Fruit fly (Drosophila melanogaster) whole organism, embryonic: ENCODE data around the gene CG46427.

ENCODE experiments used
- Awh ChIP-seq: fragments of 200-800 bp; sonication (Bioruptor generic); IDR thresholded peaks from 2 replicates; pipeline ENCODE4, ENCODE4 v1.3.6; 2022; ENCODE audit warnings: missing biosample characterization, missing genetic modification characterization
- BtbVII ChIP-seq: fragments of 200-800 bp; sonication (Bioruptor generic); optimal IDR thresholded peaks from 3 replicates; lab custom pipeline; 2017; ENCODE audit warnings: missing biosample characterization, mild to moderate bottlenecking, missing genetic modification characterization
- C15 ChIP-seq: fragments of 200-800 bp; sonication (Bioruptor generic); IDR thresholded peaks from 3 replicates; pipeline ENCODE4 v1.3.6; 2022; ENCODE audit warnings: missing biosample characterization, missing genetic modification characterization
- CG10147 ChIP-seq: fragments of 200-800 bp; sonication (Bioruptor generic); optimal IDR thresholded peaks from 2 replicates; lab custom pipeline; 2019; ENCODE audit warnings: missing biosample characterization, mild to moderate bottlenecking, missing genetic modification characterization, moderate library complexity
- CG10209 ChIP-seq: fragments of 200-800 bp; sonication (Bioruptor generic); optimal IDR thresholded peaks from 3 replicates; lab custom pipeline; 2017; ENCODE audit warnings: missing biosample characterization, mild to moderate bottlenecking, missing genetic modification characterization, missing genetic modification reagents
- CG10366 ChIP-seq: fragments of 200-800 bp; sonication (Bioruptor generic); IDR thresholded peaks from 2 replicates; pipeline ENCODE4 v1.3.6; 2022; ENCODE audit warnings: missing biosample characterization, missing genetic modification characterization
- CG10979 ChIP-seq: fragments of 200-800 bp; sonication (Bioruptor generic); optimal IDR thresholded peaks from 2 replicates; lab custom pipeline; 2018; ENCODE audit warnings: missing biosample characterization, mild to moderate bottlenecking, missing genetic modification characterization, moderate library complexity
- CG13287 ChIP-seq: fragments of 200-800 bp; sonication (Bioruptor generic); IDR thresholded peaks from 2 replicates; pipeline ENCODE4 v1.3.6; 2022; ENCODE audit warnings: missing biosample characterization, missing genetic modification characterization; ENCODE audit not compliant: partially characterized antibody
- CG15073 ChIP-seq: fragments of 200-800 bp; sonication (Bioruptor generic); optimal IDR thresholded peaks from 2 replicates; lab custom pipeline; 2016; ENCODE audit warnings: missing biosample characterization, missing genetic modification characterization
- CG15601 ChIP-seq: fragments of 200-800 bp; sonication (Bioruptor generic); optimal IDR thresholded peaks from 3 replicates; lab custom pipeline; 2019; ENCODE audit warnings: missing biosample characterization, mild to moderate bottlenecking, missing genetic modification characterization, moderate library complexity
- CG17612 ChIP-seq: fragments of 200-800 bp; sonication (Bioruptor generic); IDR thresholded peaks from 2 replicates; pipeline ENCODE4 v1.3.6; 2022; ENCODE audit warnings: missing biosample characterization, missing genetic modification characterization
- CG17829 ChIP-seq: fragments of 200-800 bp; optimal IDR thresholded peaks from 2 replicates; lab custom pipeline; 2019; ENCODE audit warnings: missing biosample characterization, mild to moderate bottlenecking, missing genetic modification characterization, moderate library complexity
- CG2199 ChIP-seq: fragments of 200-800 bp; sonication (Bioruptor generic); IDR thresholded peaks from 3 replicates; pipeline ENCODE4 v1.3.6; 2022; ENCODE audit warnings: missing biosample characterization, missing genetic modification characterization
- CG2678 ChIP-seq: fragments of 200-800 bp; sonication (Bioruptor generic); optimal IDR thresholded peaks from 3 replicates; lab custom pipeline; 2019; ENCODE audit warnings: missing biosample characterization, mild to moderate bottlenecking, missing genetic modification characterization, moderate library complexity
- CG34422 ChIP-seq: fragments of 200-800 bp; sonication (Bioruptor generic); IDR thresholded peaks from 3 replicates; pipeline ENCODE4 v1.3.6; 2022; ENCODE audit warnings: missing biosample characterization, missing genetic modification characterization
- CG3838 ChIP-seq: fragments of 200-800 bp; sonication (Bioruptor generic); optimal IDR thresholded peaks from 3 replicates; lab custom pipeline; 2016; ENCODE audit warnings: missing biosample characterization, missing genetic modification characterization
- CG6765 ChIP-seq: fragments of 200-800 bp; sonication (Bioruptor generic); optimal IDR thresholded peaks from 3 replicates; lab custom pipeline; 2017; ENCODE audit warnings: missing biosample characterization, mild to moderate bottlenecking, missing genetic modification characterization
- CG6791 ChIP-seq: fragments of 200-800 bp; sonication (Bioruptor generic); IDR thresholded peaks from 3 replicates; pipeline ENCODE4 v1.3.6; 2022; ENCODE audit warnings: missing biosample characterization, missing genetic modification characterization; ENCODE audit not compliant: partially characterized antibody
- CG9876 ChIP-seq: fragments of 200-800 bp; sonication (Bioruptor generic); optimal IDR thresholded peaks from 2 replicates; lab custom pipeline; 2016; ENCODE audit warnings: missing biosample characterization, missing genetic modification characterization
- CG9932 ChIP-seq: fragments of 200-800 bp; sonication (Bioruptor generic); IDR thresholded peaks from 2 replicates; pipeline ENCODE4 v1.3.6; 2022; ENCODE audit warnings: missing biosample characterization, missing genetic modification characterization
- CkIIα-i1 ChIP-seq: fragments of 200-800 bp; sonication (Bioruptor generic); IDR thresholded peaks from 2 replicates; pipeline ENCODE4 v1.3.6; 2022; ENCODE audit warnings: missing biosample characterization, missing genetic modification characterization
- E2f2 ChIP-seq: fragments of 200-800 bp; sonication (Bioruptor generic); IDR thresholded peaks from 2 replicates; pipeline ENCODE4 v1.3.6; 2022; ENCODE audit warnings: missing biosample characterization, missing genetic modification characterization
- Gug ChIP-seq: fragments of 200-800 bp; sonication (Bioruptor generic); IDR thresholded peaks from 4 replicates; pipeline ENCODE4 v1.3.6; 2022; ENCODE audit warnings: missing biosample characterization, missing genetic modification characterization
- Hmr ChIP-seq: fragments of 200-800 bp; sonication (Bioruptor generic); optimal IDR thresholded peaks from 3 replicates; lab custom pipeline; 2017; ENCODE audit warnings: mild to moderate bottlenecking, missing biosample characterization, missing genetic modification reagents, missing genetic modification characterization
- NFAT ChIP-seq: fragments of 200-800 bp; sonication (Bioruptor generic); IDR thresholded peaks from 2 replicates; pipeline ENCODE4 v1.3.6; 2022; ENCODE audit warnings: missing biosample characterization, missing genetic modification characterization
- Oli ChIP-seq: fragments of 200-800 bp; sonication (Bioruptor generic); optimal IDR thresholded peaks from 2 replicates; lab custom pipeline; 2018; ENCODE audit warnings: missing biosample characterization, mild to moderate bottlenecking, missing genetic modification characterization, moderate library complexity
- PHDP ChIP-seq: fragments of 200-800 bp; sonication (Bioruptor generic); optimal IDR thresholded peaks from 3 replicates; lab custom pipeline; 2018; ENCODE audit warnings: missing biosample characterization, mild to moderate bottlenecking, missing genetic modification characterization, moderate library complexity
- Poxn ChIP-seq: fragments of 200-800 bp; sonication (Bioruptor generic); IDR thresholded peaks from 2 replicates; pipeline ENCODE4 v1.3.6; 2022; ENCODE audit warnings: missing biosample characterization, missing genetic modification characterization
- Spps ChIP-seq: fragments of 200-800 bp; sonication (Bioruptor generic); optimal IDR thresholded peaks from 2 replicates; lab custom pipeline; 2018; ENCODE audit warnings: missing biosample characterization, mild to moderate bottlenecking, missing genetic modification characterization
- Xbp1 ChIP-seq: fragments of 200-800 bp; sonication (Bioruptor generic); optimal IDR thresholded peaks from 3 replicates; lab custom pipeline; 2016; ENCODE audit warnings: missing biosample characterization, mild to moderate bottlenecking, missing genetic modification characterization
- ap ChIP-seq: fragments of 200-800 bp; sonication (Bioruptor generic); IDR thresholded peaks from 2 replicates; pipeline ENCODE4 v1.3.6; 2022; ENCODE audit warnings: missing biosample characterization, missing genetic modification characterization
- cato ChIP-seq: fragments of 200-800 bp; sonication (Bioruptor generic); optimal IDR thresholded peaks from 2 replicates; lab custom pipeline; 2016; ENCODE audit warnings: missing biosample characterization, missing genetic modification characterization, borderline replicate concordance
- caup ChIP-seq: fragments of 200-800 bp; sonication (Bioruptor generic); optimal IDR thresholded peaks from 3 replicates; lab custom pipeline; 2017; ENCODE audit warnings: missing biosample characterization, mild to moderate bottlenecking, missing genetic modification characterization, moderate library complexity; ENCODE audit not compliant: severe bottlenecking
- chif ChIP-seq, 2 experiments: fragments of 200-800 bp; sonication (Bioruptor generic); optimal IDR thresholded peaks; 3 replicates each; lab custom pipeline; 2016; ENCODE audit warnings: missing biosample characterization in 2 of 2, missing genetic modification characterization in 2 of 2
- crp ChIP-seq, 2 experiments: fragments of 200-800 bp; sonication (Bioruptor generic); optimal IDR thresholded peaks; 2 replicates in 1 of 2; 3 replicates in 1 of 2; lab custom pipeline; 2017; ENCODE audit warnings: missing biosample characterization in 2 of 2, missing genetic modification characterization in 2 of 2, mild to moderate bottlenecking in 1 of 2, moderate library complexity in 1 of 2
- fu2 ChIP-seq: fragments of 200-800 bp; sonication (Bioruptor generic); optimal IDR thresholded peaks from 2 replicates; lab custom pipeline; 2016; ENCODE audit warnings: missing biosample characterization, missing genetic modification characterization
- gt ChIP-seq: fragments of 200-800 bp; sonication (Bioruptor generic); IDR thresholded peaks from 2 replicates; pipeline ENCODE4 v1.3.6; 2022; ENCODE audit warnings: missing biosample characterization, missing genetic modification characterization
- hth ChIP-seq: fragments of >200 bp; optimal IDR thresholded peaks from 2 replicates; lab custom pipeline; 2017; ENCODE audit warnings: inconsistent platforms
- lab ChIP-seq: fragments of 200-800 bp; sonication (Bioruptor generic); optimal IDR thresholded peaks from 3 replicates; lab custom pipeline; 2017; ENCODE audit warnings: missing biosample characterization, missing genetic modification characterization, mild to moderate bottlenecking, moderate library complexity, missing genetic modification reagents
- nau ChIP-seq: fragments of 200-800 bp; sonication (Bioruptor generic); optimal IDR thresholded peaks from 3 replicates; lab custom pipeline; 2017; ENCODE audit warnings: missing biosample characterization, mild to moderate bottlenecking, missing genetic modification characterization, missing genetic modification reagents
- nom ChIP-seq: fragments of 200-800 bp; sonication (Bioruptor generic); optimal IDR thresholded peaks from 2 replicates; lab custom pipeline; 2017; ENCODE audit warnings: missing biosample characterization, missing genetic modification characterization, mild to moderate bottlenecking, moderate library complexity, missing genetic modification reagents
- pfk ChIP-seq: fragments of 200-800 bp; sonication (Bioruptor generic); optimal IDR thresholded peaks from 2 replicates; lab custom pipeline; 2018; ENCODE audit warnings: missing biosample characterization, mild to moderate bottlenecking, missing genetic modification characterization, moderate library complexity
- pho ChIP-seq: fragments of 200-800 bp; sonication (Bioruptor generic); optimal IDR thresholded peaks from 2 replicates; lab custom pipeline; 2016; ENCODE audit warnings: missing biosample characterization, missing genetic modification characterization
- pnt ChIP-seq: fragments of 200-800 bp; sonication (Bioruptor generic); optimal IDR thresholded peaks from 3 replicates; lab custom pipeline; 2016; ENCODE audit warnings: missing biosample characterization, missing genetic modification characterization
- sens ChIP-seq: fragments of 200-800 bp; sonication (Bioruptor generic); peaks from one replicate; lab custom pipeline; 2016; ENCODE audit warnings: missing biosample characterization, missing genetic modification characterization
- sna ChIP-seq: fragments of 200-800 bp; sonication (Bioruptor generic); IDR thresholded peaks from 2 replicates; pipeline ENCODE4 v1.3.6; 2022; ENCODE audit warnings: missing biosample characterization, missing genetic modification characterization; ENCODE audit not compliant: partially characterized antibody
- sr ChIP-seq: fragments of 200-800 bp; sonication (Bioruptor generic); IDR thresholded peaks from 3 replicates; pipeline ENCODE4 v1.3.6; 2022; ENCODE audit warnings: missing biosample characterization, missing genetic modification characterization
- tio ChIP-seq: fragments of 200-800 bp; sonication (Bioruptor generic); optimal IDR thresholded peaks from 2 replicates; lab custom pipeline; 2017; ENCODE audit warnings: missing biosample characterization, missing genetic modification characterization, inconsistent platforms
- zf30C ChIP-seq: fragments of 200-800 bp; sonication (Bioruptor generic); optimal IDR thresholded peaks from 3 replicates; lab custom pipeline; 2018; ENCODE audit warnings: missing biosample characterization, mild to moderate bottlenecking, missing genetic modification characterization

CG46427 gene

DNA sequence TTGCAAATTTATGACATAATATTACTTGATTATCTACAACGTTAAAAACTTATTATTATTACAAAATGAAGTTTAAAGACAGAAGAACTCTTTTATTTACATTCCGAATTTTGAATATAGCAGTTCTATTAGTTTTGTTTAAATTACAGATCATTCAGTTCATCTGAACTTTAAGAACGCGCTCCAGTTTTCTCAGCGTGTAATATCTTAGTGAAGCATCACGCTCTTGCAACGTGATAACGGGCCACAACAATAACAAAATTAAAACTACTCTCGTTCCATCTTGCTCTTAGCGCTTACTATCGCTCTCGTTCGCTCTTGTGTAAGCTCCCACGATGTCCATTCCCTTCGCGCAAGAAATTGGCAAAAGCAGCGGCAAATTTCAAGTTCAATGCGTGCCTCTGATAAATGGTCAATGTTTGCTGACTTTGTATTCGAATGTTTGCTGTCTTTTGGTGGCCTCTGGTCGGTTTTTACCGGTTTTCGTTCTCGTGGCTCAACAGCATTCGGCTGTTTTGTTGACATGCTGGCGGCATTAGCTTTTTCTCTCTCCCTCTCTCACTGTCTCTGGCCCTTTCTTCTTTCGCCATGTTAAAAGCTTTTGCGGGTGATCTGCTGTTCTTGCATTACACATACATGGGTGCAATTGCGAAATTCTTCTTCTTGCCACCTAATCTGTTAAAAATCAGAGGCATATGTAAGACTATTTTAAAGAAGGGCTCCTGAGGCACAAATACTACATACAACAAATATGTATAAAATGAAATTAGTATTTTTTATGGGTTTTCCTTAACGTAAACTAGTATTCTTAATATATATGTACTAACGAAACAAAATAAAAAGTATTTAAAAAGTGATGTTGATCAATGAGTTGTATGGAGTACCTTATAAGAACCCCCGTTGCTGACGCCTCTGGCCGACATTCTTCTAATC, 3.9 kb upstream of the CG46427 start (continued):
- TF ChIP-seq sna (GFP tag; lab: Robert Waterston, UW) (no peak), CG13287 (GFP tag; lab: Robert Waterston, UW) (no peak), CG10209 (GFP tag; lab: Kevin White, UChicago) (peak; percentile 24), CG34422 (GFP tag; lab: Robert Waterston, UW) (no peak), CG2199 (no peak), PHDP (tag; lab: Kevin White, UChicago) (peak; percentile 55), CG10979 (no peak), CG10366 (no peak), CkIIα-i1 (no peak), Poxn (GFP tag; lab: Robert Waterston, UW) (no peak), hth (lab: Kevin White, UChicago) (no peak), CG10147 (GFP tag; lab: Kevin White, UChicago) (no peak), CG9876 (no peak), Xbp1 (GFP tag; lab: Kevin White, UChicago) (peak; percentile 8), Oli (tag; lab: Kevin White, UChicago) (peak; percentile 29), Gug (GFP tag; lab: Robert Waterston, UW) (no peak), crp (GFP tag; optimal IDR thresholded peaks at IDR 0.05; lab: Kevin White, UChicago) (no peak), CG15601 (no peak), caup (GFP tag; lab: Kevin White, UChicago) (no peak), CG2678 (tag; lab: Kevin White, UChicago) (peak; percentile 68), zf30C (peak; percentile 51), sr (GFP tag; lab: Robert Waterston, UW) (no peak), CG17829 (tag; lab: Kevin White, UChicago) (peak; percentile 2), pho (no peak), tio (GFP tag; lab: Kevin White, UChicago) (no peak), sens (GFP tag; lab: Kevin White, UChicago) (peak; percentile 79), cato (GFP tag; lab: Kevin White, UChicago) (no peak), fu2 (GFP tag; lab: Kevin White, UChicago) (no peak), pfk (GFP tag; lab: Kevin White, UChicago) (no peak), NFAT (GFP tag; lab: Robert Waterston, UW) (no peak), E2f2 (GFP tag; lab: Robert Waterston, UW) (peak; percentile 8; the same call in 1 of the 2 replicates), CG17612 (no peak), ap (GFP tag; lab: Robert Waterston, UW) (no peak), CG9932 (GFP tag; lab: Robert Waterston, UW) (peak; percentile 59), lab (peak; percentile 47), Hmr (GFP tag; lab: Kevin White, UChicago) (peak; percentile 49), BtbVII (no peak), gt (GFP tag; lab: Robert Waterston, UW) (no peak), CG6791 (GFP tag; lab: Robert Waterston, UW) (no peak), C15 (GFP tag; lab: Robert Waterston, UW) (no peak), chif (GFP tag; optimal IDR thresholded peaks at IDR 0.05; lab: Kevin White, UChicago) (no peak), Spps (no peak), Awh (GFP tag; lab: Robert Waterston, UW) (no peak), nau (GFP tag; lab: Kevin White, UChicago) (no peak), CG15073 (GFP tag; lab: Kevin White, UChicago) (no peak), pnt (GFP tag; lab: Kevin White, UChicago) (no peak), nom (GFP tag; lab: Kevin White, UChicago) (peak; percentile 23), CG3838 (GFP tag; lab: Kevin White, UChicago) (no peak), CG6765 (GFP tag; lab: Kevin White, UChicago) (no peak)
